Fruit fly (Drosophila melanogaster) whole organism, embryonic: ENCODE results near the gene FucTA.
A peak's percentile ranks its signal among the peaks of the same experiment; 100 is the strongest.

Experiments used
- Blimp-1 ChIP-seq: fragments of 200-800 bp; sonication (Bioruptor generic); optimal IDR thresholded peaks from 3 replicates; lab custom pipeline; 2018; ENCODE audit warnings: missing biosample characterization, missing genetic modification characterization, mild to moderate bottlenecking, moderate library complexity, missing genetic modification reagents
- CG10267 ChIP-seq: fragments of 200-800 bp; sonication (Bioruptor generic); optimal IDR thresholded peaks from 2 replicates; lab custom pipeline; 2018; ENCODE audit warnings: missing biosample characterization, mild to moderate bottlenecking, missing genetic modification characterization, moderate library complexity
- CG10959 ChIP-seq: fragments of 200-800 bp; sonication (Bioruptor generic); IDR thresholded peaks from 2 replicates; pipeline ENCODE4 v1.3.6; 2022; ENCODE audit warnings: missing biosample characterization, missing genetic modification characterization
- CG10979 ChIP-seq: fragments of 200-800 bp; sonication (Bioruptor generic); optimal IDR thresholded peaks from 2 replicates; lab custom pipeline; 2018; ENCODE audit warnings: missing biosample characterization, mild to moderate bottlenecking, missing genetic modification characterization, moderate library complexity
- CG12391 ChIP-seq: fragments of 200-800 bp; sonication (Bioruptor generic); optimal IDR thresholded peaks from 3 replicates; lab custom pipeline; 2018; ENCODE audit warnings: missing biosample characterization, mild to moderate bottlenecking, missing genetic modification characterization, moderate library complexity
- CG12942 ChIP-seq: fragments of 200-800 bp; sonication (Bioruptor generic); optimal IDR thresholded peaks from 3 replicates; lab custom pipeline; 2016; ENCODE audit warnings: missing biosample characterization, missing genetic modification characterization
- CG13894 ChIP-seq: fragments of 200-800 bp; sonication (Bioruptor generic); optimal IDR thresholded peaks from 3 replicates; lab custom pipeline; 2018; ENCODE audit warnings: missing biosample characterization, mild to moderate bottlenecking, missing genetic modification characterization, moderate library complexity
- CG14860 ChIP-seq: fragments of 200-800 bp; sonication (Bioruptor generic); IDR thresholded peaks from 3 replicates; pipeline ENCODE4 v1.3.6; 2022; ENCODE audit warnings: missing biosample characterization, missing genetic modification characterization; ENCODE audit not compliant: partially characterized antibody
- CG15696 ChIP-seq: fragments of 200-800 bp; sonication (Bioruptor generic); optimal IDR thresholded peaks from 2 replicates; lab custom pipeline; 2019; ENCODE audit warnings: missing biosample characterization, mild to moderate bottlenecking, missing genetic modification characterization, moderate library complexity
- CG1602 ChIP-seq: fragments of 200-800 bp; sonication (Bioruptor generic); optimal IDR thresholded peaks from 3 replicates; lab custom pipeline; 2016; ENCODE audit warnings: missing biosample characterization, missing genetic modification characterization
- CG16813 ChIP-seq: fragments of 200-800 bp; sonication (Bioruptor generic); IDR thresholded peaks from 3 replicates; pipeline ENCODE4 v1.3.6; 2022; ENCODE audit warnings: missing biosample characterization, missing genetic modification characterization; ENCODE audit not compliant: partially characterized antibody
- CG17361 ChIP-seq: fragments of 200-800 bp; sonication (Bioruptor generic); IDR thresholded peaks from 3 replicates; pipeline ENCODE4 v1.3.6; 2022; ENCODE audit warnings: missing biosample characterization, missing genetic modification characterization
- CG18262 ChIP-seq: fragments of 200-800 bp; optimal IDR thresholded peaks from 3 replicates; lab custom pipeline; 2019; ENCODE audit warnings: missing biosample characterization, mild to moderate bottlenecking, missing genetic modification characterization, moderate library complexity
- CG2712 ChIP-seq: fragments of 200-800 bp; optimal IDR thresholded peaks from 3 replicates; lab custom pipeline; 2019; ENCODE audit warnings: missing biosample characterization, mild to moderate bottlenecking, missing genetic modification characterization, moderate library complexity
- CG31441 ChIP-seq: fragments of 200-800 bp; sonication (Bioruptor generic); IDR thresholded peaks from 2 replicates; pipeline ENCODE4 v1.3.6; 2022; ENCODE audit warnings: missing biosample characterization, missing genetic modification characterization
- CG34422 ChIP-seq: fragments of 200-800 bp; sonication (Bioruptor generic); IDR thresholded peaks from 3 replicates; pipeline ENCODE4 v1.3.6; 2022; ENCODE audit warnings: missing biosample characterization, missing genetic modification characterization
- CG9727 ChIP-seq: fragments of 200-800 bp; sonication (Bioruptor generic); optimal IDR thresholded peaks from 3 replicates; lab custom pipeline; 2017; ENCODE audit warnings: missing biosample characterization, mild to moderate bottlenecking, missing genetic modification characterization
- D19A ChIP-seq: fragments of 200-800 bp; optimal IDR thresholded peaks from 3 replicates; lab custom pipeline; 2019; ENCODE audit warnings: missing biosample characterization, mild to moderate bottlenecking, missing genetic modification characterization, moderate library complexity
- Ets65A ChIP-seq: fragments of 200-800 bp; sonication (Bioruptor generic); peaks from one replicate; lab custom pipeline; 2016; ENCODE audit warnings: missing biosample characterization, missing genetic modification characterization
- Fer1 ChIP-seq: fragments of 200-800 bp; sonication (Bioruptor generic); optimal IDR thresholded peaks from 2 replicates; lab custom pipeline; 2017; ENCODE audit warnings: missing biosample characterization, mild to moderate bottlenecking, missing genetic modification characterization
- HLH4C ChIP-seq: fragments of 200-800 bp; sonication (Bioruptor generic); IDR thresholded peaks from 3 replicates; pipeline ENCODE4 v1.3.6; 2022; ENCODE audit warnings: missing biosample characterization, missing genetic modification characterization; ENCODE audit not compliant: partially characterized antibody
- MBD-R2 ChIP-seq: fragments of 200-800 bp; sonication (Bioruptor generic); IDR thresholded peaks from 2 replicates; pipeline ENCODE4 v1.3.6; 2022; ENCODE audit warnings: missing biosample characterization, missing genetic modification characterization
- Pdp1 ChIP-seq, 2 experiments: fragments of 200-800 bp; sonication (Bioruptor generic); optimal IDR thresholded peaks; 3 replicates each; lab custom pipeline; 2016; ENCODE audit warnings: missing biosample characterization in 2 of 2, missing genetic modification characterization in 2 of 2, mild to moderate bottlenecking in 1 of 2, moderate library complexity in 1 of 2
- Sox102F ChIP-seq: fragments of 200-800 bp; sonication (Bioruptor generic); optimal IDR thresholded peaks from 2 replicates; lab custom pipeline; 2018; ENCODE audit warnings: missing biosample characterization, mild to moderate bottlenecking, missing genetic modification characterization, moderate library complexity
- Xrp1 ChIP-seq: fragments of 200-800 bp; sonication (Bioruptor generic); IDR thresholded peaks from 2 replicates; pipeline ENCODE4 v1.3.6; 2022; ENCODE audit warnings: missing biosample characterization, missing genetic modification characterization
- ac ChIP-seq: fragments of 200-800 bp; sonication (Bioruptor generic); optimal IDR thresholded peaks from 3 replicates; lab custom pipeline; 2017; ENCODE audit warnings: missing biosample characterization, mild to moderate bottlenecking, missing genetic modification characterization
- ap ChIP-seq: fragments of 200-800 bp; sonication (Bioruptor generic); IDR thresholded peaks from 2 replicates; pipeline ENCODE4 v1.3.6; 2022; ENCODE audit warnings: missing biosample characterization, missing genetic modification characterization
- az2 ChIP-seq: fragments of 200-800 bp; sonication (Bioruptor generic); optimal IDR thresholded peaks from 3 replicates; lab custom pipeline; 2016; ENCODE audit warnings: missing biosample characterization, missing genetic modification characterization
- br ChIP-seq: fragments of >200 bp; optimal IDR thresholded peaks from 2 replicates; lab custom pipeline; 2017
- bsh ChIP-seq, 2 experiments: fragments of 200-800 bp; sonication (Bioruptor generic); optimal IDR thresholded peaks; 2 replicates each; lab custom pipeline; 2017 to 2018; ENCODE audit warnings: mild to moderate bottlenecking in 2 of 2, missing biosample characterization in 2 of 2, missing genetic modification characterization in 2 of 2, moderate library complexity in 1 of 2
- ci ChIP-seq: fragments of 200-800 bp; sonication (Bioruptor generic); IDR thresholded peaks from 3 replicates; pipeline ENCODE4 v1.3.6; 2022; ENCODE audit warnings: missing biosample characterization, missing genetic modification characterization
- da ChIP-seq: fragments of 200-800 bp; sonication (Bioruptor generic); optimal IDR thresholded peaks from 2 replicates; lab custom pipeline; 2016; ENCODE audit warnings: missing biosample characterization, missing genetic modification characterization
- dmrt99B ChIP-seq: fragments of 200-800 bp; sonication (Bioruptor generic); optimal IDR thresholded peaks from 2 replicates; lab custom pipeline; 2018; ENCODE audit warnings: missing biosample characterization, mild to moderate bottlenecking, missing genetic modification characterization, moderate library complexity
- en ChIP-seq: fragments of 200-800 bp; sonication (Bioruptor generic); optimal IDR thresholded peaks from 2 replicates; lab custom pipeline; 2016; ENCODE audit warnings: missing biosample characterization, missing genetic modification characterization
- fru ChIP-seq: fragments of >200 bp; optimal IDR thresholded peaks from 2 replicates; lab custom pipeline; 2017
- gem ChIP-seq: fragments of 200-800 bp; sonication (Bioruptor generic); optimal IDR thresholded peaks from 2 replicates; lab custom pipeline; 2019; ENCODE audit warnings: missing biosample characterization, mild to moderate bottlenecking, missing genetic modification characterization, moderate library complexity
- grau ChIP-seq: fragments of 200-800 bp; optimal IDR thresholded peaks from 3 replicates; lab custom pipeline; 2019; ENCODE audit warnings: missing biosample characterization, mild to moderate bottlenecking, missing genetic modification characterization, moderate library complexity
- hth ChIP-seq: fragments of >200 bp; optimal IDR thresholded peaks from 2 replicates; lab custom pipeline; 2017; ENCODE audit warnings: inconsistent platforms
- insv ChIP-seq, 2 experiments: fragments of 200-800 bp; sonication (Bioruptor generic); optimal IDR thresholded peaks; 3 replicates each; lab custom pipeline; 2016 to 2018; ENCODE audit warnings: missing biosample characterization in 2 of 2, missing genetic modification characterization in 2 of 2
- inv ChIP-seq: fragments of 200-800 bp; sonication (Bioruptor generic); IDR thresholded peaks from 2 replicates; pipeline ENCODE4 v1.3.6; 2022; ENCODE audit warnings: missing biosample characterization, missing genetic modification characterization; ENCODE audit not compliant: partially characterized antibody
- lola ChIP-seq, 3 experiments: fragments of >200 bp in 2 of 3; fragments of 200-800 bp in 1 of 3; sonication (Bioruptor generic) in 1 of 3; optimal IDR thresholded peaks; 2 replicates each; lab custom pipeline; 2017 to 2019; ENCODE audit warnings: missing biosample characterization in 3 of 3, missing genetic modification characterization in 3 of 3, mild to moderate bottlenecking in 1 of 3, moderate library complexity in 1 of 3
- nerfin-2 ChIP-seq: fragments of 200-800 bp; sonication (Bioruptor generic); IDR thresholded peaks from 2 replicates; pipeline ENCODE4 v1.3.6; 2022; ENCODE audit warnings: missing biosample characterization, missing genetic modification characterization; ENCODE audit not compliant: partially characterized antibody
- phol ChIP-seq: fragments of 200-800 bp; sonication (Bioruptor generic); optimal IDR thresholded peaks from 3 replicates; lab custom pipeline; 2018; ENCODE audit warnings: missing biosample characterization, mild to moderate bottlenecking, missing genetic modification characterization, moderate library complexity
- schlank ChIP-seq: fragments of 200-800 bp; sonication (Bioruptor generic); optimal IDR thresholded peaks from 2 replicates; lab custom pipeline; 2018; ENCODE audit warnings: missing biosample characterization, mild to moderate bottlenecking, missing genetic modification characterization
- sens ChIP-seq: fragments of 200-800 bp; sonication (Bioruptor generic); peaks from one replicate; lab custom pipeline; 2016; ENCODE audit warnings: missing biosample characterization, missing genetic modification characterization
- trem ChIP-seq: fragments of 200-800 bp; optimal IDR thresholded peaks from 3 replicates; lab custom pipeline; 2019; ENCODE audit warnings: missing biosample characterization, mild to moderate bottlenecking, missing genetic modification characterization, moderate library complexity
- vfl ChIP-seq: fragments of 200-800 bp; sonication (Bioruptor generic); optimal IDR thresholded peaks from 2 replicates; lab custom pipeline; 2016; ENCODE audit warnings: missing biosample characterization, missing genetic modification characterization
- wek ChIP-seq: fragments of 200-800 bp; sonication (Bioruptor generic); optimal IDR thresholded peaks from 3 replicates; lab custom pipeline; 2018; ENCODE audit warnings: missing biosample characterization, mild to moderate bottlenecking, missing genetic modification characterization, moderate library complexity

FucTA gene

DNA sequence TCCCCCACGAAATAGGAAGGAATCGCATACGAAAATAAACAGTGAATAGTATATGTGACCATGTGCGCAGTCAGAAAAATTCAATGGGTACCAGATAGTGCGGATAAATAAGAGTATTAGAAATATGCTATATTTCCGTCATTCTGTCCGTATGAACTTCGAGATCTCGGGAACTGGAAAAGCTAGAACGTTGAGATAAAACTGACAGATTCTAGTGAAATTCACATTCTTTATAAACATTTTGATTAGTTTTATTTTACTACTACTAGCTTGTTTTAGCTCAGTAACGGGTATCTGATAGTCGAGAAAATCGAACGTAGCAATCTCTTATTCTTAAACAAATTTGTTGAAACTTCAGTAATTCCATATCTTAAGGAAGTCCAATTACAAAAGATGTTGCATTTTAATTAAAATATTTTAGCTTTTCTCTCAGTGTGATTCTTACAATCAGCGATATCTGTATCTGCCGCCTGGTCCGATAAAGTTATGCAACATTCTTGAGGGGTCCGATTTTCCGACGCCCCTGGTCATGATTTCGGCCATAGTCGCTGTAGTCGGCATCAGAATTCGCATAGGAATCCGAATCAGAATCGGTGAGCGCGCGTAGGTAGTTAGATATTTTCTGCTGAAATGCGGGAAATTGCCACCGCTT lies 25.6 kb downstream of the FucTA start:
- TF ChIP-seq CG16813 (GFP tag; lab: Robert Waterston, UW), result peak; percentile 61
- TF ChIP-seq sens (GFP tag; lab: Kevin White, UChicago), result peak; percentile 71
- no peak for TF ChIP-seq inv (GFP tag; lab: Robert Waterston, UW)
- peak in 1 of 2 experiments; percentile 56 for TF ChIP-seq Pdp1 (GFP tag; optimal IDR thresholded peaks at IDR 0.05; lab: Kevin White, UChicago)
- TF ChIP-seq insv (GFP tag; optimal IDR thresholded peaks at IDR 0.05; lab: Kevin White, UChicago), result peak in 1 of 2 experiments; percentile 43
- no peak for TF ChIP-seq ac (GFP tag; lab: Kevin White, UChicago)
- TF ChIP-seq hth (lab: Kevin White, UChicago), result no peak
- peak; percentile 73 for TF ChIP-seq Ets65A
- peak; percentile 11 for TF ChIP-seq gem
- TF ChIP-seq ci (GFP tag; lab: Robert Waterston, UW), result 0 out of 3 replicates have a peak, but pooled peaks have one; percentile 31
- peak; percentile 69; the same call in 2 of the 3 replicates for TF ChIP-seq HLH4C
- TF ChIP-seq CG2712 (tag; lab: Kevin White, UChicago), result peak; percentile 7
- peak; percentile 38 for TF ChIP-seq nerfin-2 (GFP tag; lab: Robert Waterston, UW)
- peak; percentile 10; the same call in 1 of the 2 replicates for TF ChIP-seq CG10959 (GFP tag; lab: Robert Waterston, UW)
- peak; percentile 44; the same call in 1 of the 3 replicates for TF ChIP-seq CG14860 (GFP tag; lab: Robert Waterston, UW)
- TF ChIP-seq, all 482 proteins: peak for 12

DNA sequence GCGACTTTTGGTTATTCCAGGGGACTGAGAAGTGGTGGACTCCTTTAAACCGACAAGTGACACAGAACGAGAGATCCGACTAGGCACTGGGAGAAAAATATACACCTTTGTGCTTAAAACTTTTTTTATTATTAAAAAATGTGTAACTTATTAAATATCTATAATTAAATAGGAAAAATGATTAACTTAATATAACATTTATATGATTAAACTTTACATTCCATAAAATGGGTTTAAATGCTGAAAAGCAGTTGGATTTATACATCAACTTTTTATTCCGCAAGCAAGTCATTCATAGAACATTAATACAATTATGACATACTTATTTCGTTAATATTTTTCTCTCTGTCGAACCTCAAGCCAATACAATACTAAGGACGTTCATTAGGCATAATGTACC lies 27.1 kb downstream of the FucTA start:
- TF ChIP-seq wek (GFP tag; lab: Kevin White, UChicago) (no peak), phol (tag; lab: Kevin White, UChicago) (peak; percentile 38), CG31441 (GFP tag; lab: Robert Waterston, UW) (0 out of 2 replicates have a peak, but pooled peaks have one; percentile 14), CG18262 (tag; lab: Kevin White, UChicago) (peak; percentile 37), da (GFP tag; lab: Kevin White, UChicago) (no peak), Xrp1 (GFP tag; lab: Robert Waterston, UW) (0 out of 2 replicates have a peak, but pooled peaks have one; percentile 19), CG2712 (tag; lab: Kevin White, UChicago) (peak; percentile 40), CG10979 (tag; lab: Kevin White, UChicago) (peak; percentile 47), CG34422 (GFP tag; lab: Robert Waterston, UW) (no peak), dmrt99B (tag; lab: Kevin White, UChicago) (peak; percentile 20), vfl (no peak), CG9727 (GFP tag; lab: Kevin White, UChicago) (peak; percentile 1), CG13894 (no peak), schlank (tag; lab: Kevin White, UChicago) (no peak), lola (GFP tag; optimal IDR thresholded peaks at IDR 0.05; lab: Kevin White, UChicago) (peak in 1 of 3 experiments; percentile 9), Sox102F (GFP tag; lab: Kevin White, UChicago) (peak; percentile 4), gem (peak; percentile 41), MBD-R2 (no peak), CG12942 (GFP tag; lab: Kevin White, UChicago) (no peak), Fer1 (no peak), CG1602 (no peak), Blimp-1 (GFP tag; lab: Kevin White, UChicago) (no peak), az2 (GFP tag; lab: Kevin White, UChicago) (no peak), grau (tag; lab: Kevin White, UChicago) (peak; percentile 8), trem (tag; lab: Kevin White, UChicago) (peak; percentile 5), sens (GFP tag; lab: Kevin White, UChicago) (peak; percentile 58), CG17361 (GFP tag; lab: Robert Waterston, UW) (no peak), D19A (tag; lab: Kevin White, UChicago) (peak; percentile 24), CG15696 (peak; percentile 6), en (GFP tag; lab: Kevin White, UChicago) (no peak), ap (GFP tag; lab: Robert Waterston, UW) (no peak), fru (lab: Kevin White, UChicago) (no peak), CG10267 (peak; percentile 2), CG12391 (tag; lab: Kevin White, UChicago) (peak; percentile 17), bsh (GFP tag; optimal IDR thresholded peaks at IDR 0.05; lab: Kevin White, UChicago) (peak; percentile 31 to 36), br (no peak)
